Worm (Caenorhabditis elegans) whole organism, L4 larva: ENCODE results near the gene ZK180.7.

ENCODE experiments used
- F26F4.8 ChIP-seq: fragments of 200-800 bp; sonication (Bioruptor generic); conservative IDR thresholded peaks from 2 replicates; pipeline ENCODE4 v1.3.6; 2022; ENCODE audit warnings: missing genetic modification characterization, missing compliant biosample characterization
- F44E2.7 ChIP-seq: fragments of 200-800 bp; sonication (Bioruptor generic); IDR thresholded peaks from 2 replicates; pipeline ENCODE4 v2.1.2; 2022; ENCODE audit warnings: missing genetic modification characterization, missing compliant biosample characterization
- F49E8.2 ChIP-seq: sonication (generic microtip); optimal IDR thresholded peaks from 2 replicates; lab custom pipeline; 2016; ENCODE audit warnings: missing compliant biosample characterization, mild to moderate bottlenecking, missing genetic modification characterization, borderline replicate concordance
- Y105C5A.15 ChIP-seq: fragments of 200-800 bp; sonication (Bioruptor generic); IDR thresholded peaks from 2 replicates; pipeline ENCODE4 v1.3.6; 2022; ENCODE audit warnings: missing genetic modification characterization, missing compliant biosample characterization
- Y5F2A.4 ChIP-seq: fragments of 200-800 bp; sonication (Bioruptor generic); optimal IDR thresholded peaks from 2 replicates; lab custom pipeline; 2018; ENCODE audit warnings: mild to moderate bottlenecking, missing genetic modification characterization, missing compliant biosample characterization
- ZK337.2 ChIP-seq: fragments of 200-800 bp; sonication (Bioruptor generic); IDR thresholded peaks from 2 replicates; pipeline ENCODE4 v1.3.6; 2022; ENCODE audit warnings: missing genetic modification reagents, missing genetic modification characterization, missing compliant biosample characterization
- ZK546.5 ChIP-seq, 2 experiments: sonication (generic microtip); optimal IDR thresholded peaks; 2 replicates each; lab custom pipeline; 2017; ENCODE audit warnings: missing biosample characterization in 2 of 2, missing genetic modification characterization in 2 of 2
- aly-2 ChIP-seq: sonication (generic microtip); optimal IDR thresholded peaks from 2 replicates; lab custom pipeline; 2018; ENCODE audit warnings: missing biosample characterization, missing genetic modification characterization
- ama-1 ChIP-seq: fragments of 150-350 bp; optimal IDR thresholded peaks from 2 replicates; lab custom pipeline; 2014; ENCODE audit warnings: inconsistent platforms, mixed read lengths
- ceh-20 ChIP-seq: fragments of 200-800 bp; sonication (Bioruptor generic); IDR thresholded peaks from 2 replicates; pipeline ENCODE4 v1.3.6; 2022; ENCODE audit warnings: missing genetic modification reagents, missing genetic modification characterization, missing compliant biosample characterization
- ceh-28 ChIP-seq: fragments of 150-350 bp; optimal IDR thresholded peaks from 2 replicates; lab custom pipeline; 2014; ENCODE audit warnings: missing biosample characterization, missing genetic modification reagents, missing genetic modification characterization
- ceh-32 ChIP-seq: sonication (generic microtip); optimal IDR thresholded peaks from 2 replicates; lab custom pipeline; 2016; ENCODE audit warnings: mild to moderate bottlenecking, missing genetic modification characterization, missing compliant biosample characterization; ENCODE audit not compliant: poor library complexity
- ceh-44 ChIP-seq: fragments of 200-800 bp; sonication (Bioruptor generic); IDR thresholded peaks from 2 replicates; pipeline ENCODE4 v1.3.6; 2022; ENCODE audit warnings: missing genetic modification reagents, missing genetic modification characterization, missing compliant biosample characterization
- ces-1 ChIP-seq: fragments of 150-350 bp; sonication (generic microtip); optimal IDR thresholded peaks from 4 replicates; lab custom pipeline; 2014; ENCODE audit warnings: missing biosample characterization, missing genetic modification reagents, missing genetic modification characterization
- daf-12 ChIP-seq: fragments of 150-350 bp; optimal IDR thresholded peaks from 2 replicates; lab custom pipeline; 2014; ENCODE audit warnings: missing biosample characterization, missing genetic modification reagents, missing genetic modification characterization
- daf-16 ChIP-seq, 3 experiments: sonication (generic microtip); optimal IDR thresholded peaks; 2 replicates each; lab custom pipeline; 2016 to 2017; ENCODE audit warnings: missing genetic modification characterization in 3 of 3, missing genetic modification reagents in 3 of 3, mild to moderate bottlenecking in 2 of 3, missing compliant biosample characterization in 2 of 3, missing biosample characterization in 1 of 3, moderate library complexity in 1 of 3
- dmd-6 ChIP-seq: fragments of 200-800 bp; sonication (Bioruptor generic); IDR thresholded peaks from 2 replicates; pipeline ENCODE4 v1.3.6; 2022; ENCODE audit warnings: missing genetic modification reagents, missing genetic modification characterization, missing compliant biosample characterization
- dve-1 ChIP-seq: sonication (generic microtip); optimal IDR thresholded peaks from 2 replicates; lab custom pipeline; 2017; ENCODE audit warnings: antibody characterized with exemption, mild to moderate bottlenecking, missing genetic modification characterization, missing compliant biosample characterization; ENCODE audit not compliant: insufficient read depth
- fkh-10 ChIP-seq: fragments of 150-350 bp; optimal IDR thresholded peaks from 2 replicates; lab custom pipeline; 2014; ENCODE audit warnings: missing biosample characterization, missing genetic modification reagents, missing genetic modification characterization
- fos-1 ChIP-seq: fragments of 150-350 bp; optimal IDR thresholded peaks from 2 replicates; lab custom pipeline; 2014; ENCODE audit warnings: missing biosample characterization, missing genetic modification characterization
- gei-8 ChIP-seq: fragments of 200-800 bp; sonication (Bioruptor generic); optimal IDR thresholded peaks from 2 replicates; lab custom pipeline; 2018; ENCODE audit warnings: mild to moderate bottlenecking, missing genetic modification characterization, missing compliant biosample characterization
- hif-1 ChIP-seq, 2 experiments: sonication (generic microtip); optimal IDR thresholded peaks; 2 replicates each; lab custom pipeline; 2016 to 2017; ENCODE audit warnings: missing compliant biosample characterization in 2 of 2, missing genetic modification characterization in 2 of 2, missing genetic modification reagents in 2 of 2, missing genotype in 2 of 2, mild to moderate bottlenecking in 1 of 2
- hlh-30 ChIP-seq: sonication (generic microtip); optimal IDR thresholded peaks from 2 replicates; lab custom pipeline; 2017; ENCODE audit warnings: antibody characterized with exemption, mild to moderate bottlenecking, missing genetic modification characterization, missing compliant biosample characterization; ENCODE audit not compliant: insufficient read depth
- hmg-1.1 ChIP-seq: fragments of 200-800 bp; sonication (Bioruptor generic); IDR thresholded peaks from 2 replicates; pipeline ENCODE4 v1.3.6; 2022; ENCODE audit warnings: missing genetic modification reagents, missing genetic modification characterization, missing compliant biosample characterization
- jun-1 ChIP-seq: fragments of 150-350 bp; optimal IDR thresholded peaks from 2 replicates; lab custom pipeline; 2014; ENCODE audit warnings: missing biosample characterization, missing genetic modification reagents, missing genetic modification characterization
- lin-1 ChIP-seq: fragments of 200-800 bp; sonication (Bioruptor generic); IDR thresholded peaks from 2 replicates; pipeline ENCODE4 v1.3.6; 2022; ENCODE audit warnings: missing genetic modification reagents, missing genetic modification characterization, missing compliant biosample characterization
- madf-5 ChIP-seq, 2 experiments: fragments of 200-800 bp; sonication (Bioruptor generic); IDR thresholded peaks; 2 replicates each; pipeline ENCODE4 v1.3.6; 2022; ENCODE audit warnings: missing compliant biosample characterization in 2 of 2, missing genetic modification characterization in 2 of 2
- mdl-1 ChIP-seq, 2 experiments: fragments of 150-350 bp in 1 of 2; sonication (generic microtip) in 1 of 2; optimal IDR thresholded peaks; 2 replicates each; lab custom pipeline; 2014 to 2017; ENCODE audit warnings: missing biosample characterization in 2 of 2, missing genetic modification characterization in 2 of 2
- mep-1 ChIP-seq: fragments of 150-350 bp; sonication (generic microtip); optimal IDR thresholded peaks from 3 replicates; lab custom pipeline; 2014; ENCODE audit warnings: missing biosample characterization, missing genetic modification characterization
- mxl-2 ChIP-seq: fragments of 200-800 bp; sonication (Bioruptor generic); conservative IDR thresholded peaks from 2 replicates; pipeline ENCODE4 v1.3.6; 2022; ENCODE audit warnings: missing genetic modification reagents, missing genetic modification characterization, missing compliant biosample characterization
- mxl-3 ChIP-seq: fragments of 200-800 bp; sonication (Bioruptor generic); optimal IDR thresholded peaks from 2 replicates; lab custom pipeline; 2018; ENCODE audit warnings: mild to moderate bottlenecking, missing genetic modification characterization, missing compliant biosample characterization
- nhr-10 ChIP-seq: fragments of 150-350 bp; optimal IDR thresholded peaks from 2 replicates; lab custom pipeline; 2014; ENCODE audit warnings: missing biosample characterization, missing genetic modification characterization
- nhr-28 ChIP-seq: fragments of 150-350 bp; optimal IDR thresholded peaks from 2 replicates; lab custom pipeline; 2014; ENCODE audit warnings: missing biosample characterization, missing genetic modification characterization
- nhr-48 ChIP-seq: sonication (generic microtip); optimal IDR thresholded peaks from 2 replicates; lab custom pipeline; 2016; ENCODE audit warnings: mild to moderate bottlenecking, missing genetic modification characterization, missing compliant biosample characterization
- nhr-76 ChIP-seq: fragments of 150-350 bp; optimal IDR thresholded peaks from 2 replicates; lab custom pipeline; 2014; ENCODE audit warnings: missing biosample characterization, missing genetic modification characterization
- nhr-77 ChIP-seq: fragments of 150-350 bp; optimal IDR thresholded peaks from 2 replicates; lab custom pipeline; 2014; ENCODE audit warnings: missing biosample characterization, missing genetic modification characterization
- pqm-1 ChIP-seq: sonication (generic microtip); optimal IDR thresholded peaks from 2 replicates; lab custom pipeline; 2017; ENCODE audit warnings: missing biosample characterization, missing genetic modification characterization
- set-16 ChIP-seq: fragments of 200-800 bp; sonication (Bioruptor generic); IDR thresholded peaks from 2 replicates; pipeline ENCODE4 v1.3.6; 2022; ENCODE audit warnings: missing genetic modification reagents, missing genetic modification characterization, missing compliant biosample characterization
- skn-1 ChIP-seq: fragments of 150-350 bp; optimal IDR thresholded peaks from 2 replicates; lab custom pipeline; 2014; ENCODE audit warnings: missing biosample characterization, missing genetic modification characterization
- snpc-4 ChIP-seq: fragments of 150-350 bp; optimal IDR thresholded peaks from 2 replicates; lab custom pipeline; 2014; ENCODE audit warnings: missing biosample characterization, missing genetic modification characterization
- spr-1 ChIP-seq: sonication (generic microtip); optimal IDR thresholded peaks from 2 replicates; lab custom pipeline; 2016; ENCODE audit warnings: mild to moderate bottlenecking, missing genetic modification characterization, missing compliant biosample characterization
- tra-1 ChIP-seq: fragments of 200-800 bp; sonication (Bioruptor generic); IDR thresholded peaks from 2 replicates; pipeline ENCODE4 v1.3.6; 2022; ENCODE audit warnings: missing genetic modification reagents, missing genetic modification characterization, missing compliant biosample characterization
- unc-39 ChIP-seq: sonication (generic microtip); optimal IDR thresholded peaks from 2 replicates; lab custom pipeline; 2017; ENCODE audit warnings: missing biosample characterization, missing genetic modification characterization
- unc-62 ChIP-seq, 3 experiments: fragments of 150-350 bp in 1 of 3; sonication (generic microtip); optimal IDR thresholded peaks in 2 of 3; peaks in 1 of 3; 1 replicate in 1 of 3; 2 replicates in 2 of 3; lab custom pipeline; 2014 to 2017; ENCODE audit warnings: missing biosample characterization in 3 of 3, missing genetic modification characterization in 3 of 3, missing genetic modification reagents in 3 of 3, missing genotype in 1 of 3
- vab-7 ChIP-seq: fragments of 200-800 bp; sonication (Bioruptor generic); IDR thresholded peaks from 2 replicates; pipeline ENCODE4 v1.3.6; 2022; ENCODE audit warnings: missing genetic modification reagents, missing genetic modification characterization, missing compliant biosample characterization
- zip-2 ChIP-seq: fragments of 150-350 bp; optimal IDR thresholded peaks from 2 replicates; lab custom pipeline; 2014; ENCODE audit warnings: missing biosample characterization, missing genetic modification characterization
- ztf-11 ChIP-seq: fragments of 150-350 bp; optimal IDR thresholded peaks from 2 replicates; lab custom pipeline; 2014; ENCODE audit warnings: missing biosample characterization, missing genetic modification characterization

The ZK180.7 gene

ce11 chrIV:4490148-4490652, at the start of gene ZK180.7:
Gene ZK180.7, plus strand, starts transcription at chrIV:4490542.
- no peak for TF ChIP-seq madf-5 (GFP tag; IDR thresholded peaks at IDR 0.05; lab: Robert Waterston, UW)
- TF ChIP-seq ztf-11 (tag; lab: Kevin White, UChicago) = no peak
- peak in 1 of 2 experiments; percentile 61 for TF ChIP-seq unc-62 (GFP tag; optimal IDR thresholded peaks at IDR 0.05 in 1 of 2; lab: Kevin White, UChicago)
- TF ChIP-seq unc-62 (tag; optimal IDR thresholded peaks at IDR 0.05; lab: Kevin White, UChicago) = no peak
- TF ChIP-seq ceh-32 (tag; lab: Kevin White, UChicago) = no peak
- TF ChIP-seq pqm-1 (tag; lab: Kevin White, UChicago) = no peak
- no peak for TF ChIP-seq ceh-44 (GFP tag; lab: Robert Waterston, UW)
- TF ChIP-seq hmg-1.1 (GFP tag; lab: Robert Waterston, UW) = no peak
- peak; percentile 51 for TF ChIP-seq set-16 (GFP tag; lab: Robert Waterston, UW)

ce11 chrIV:4441077-4441476, 49.3 kb upstream of the ZK180.7 start, which contains the start of gene fbxb-75:
Gene fbxb-75, minus strand, starts transcription at chrIV:4441177.
- TF ChIP-seq set-16 (GFP tag; lab: Robert Waterston, UW) (no peak), spr-1 (no peak), ama-1 (lab: Kevin White, UChicago) (no peak), mep-1 (no peak), ZK337.2 (no peak), tra-1 (GFP tag; lab: Robert Waterston, UW) (no peak), mxl-3 (no peak), F44E2.7 (GFP tag; lab: Robert Waterston, UW) (no peak), Y5F2A.4 (GFP tag; lab: Kevin White, UChicago) (no peak), F49E8.2 (tag; lab: Kevin White, UChicago) (no peak), mxl-2 (GFP tag; lab: Robert Waterston, UW) (no peak), fkh-10 (GFP tag; lab: Kevin White, UChicago) (no peak), ZK546.5 (tag; optimal IDR thresholded peaks at IDR 0.05; lab: Kevin White, UChicago) (no peak), zip-2 (tag; lab: Kevin White, UChicago) (no peak), ces-1 (GFP tag; lab: Kevin White, UChicago) (no peak), nhr-77 (tag; lab: Kevin White, UChicago) (no peak), lin-1 (GFP tag; lab: Robert Waterston, UW) (no peak), hif-1 (tag; optimal IDR thresholded peaks at IDR 0.05; lab: Kevin White, UChicago) (no peak), Y105C5A.15 (GFP tag; lab: Robert Waterston, UW) (no peak), ceh-20 (GFP tag; lab: Robert Waterston, UW) (no peak)

DNA sequence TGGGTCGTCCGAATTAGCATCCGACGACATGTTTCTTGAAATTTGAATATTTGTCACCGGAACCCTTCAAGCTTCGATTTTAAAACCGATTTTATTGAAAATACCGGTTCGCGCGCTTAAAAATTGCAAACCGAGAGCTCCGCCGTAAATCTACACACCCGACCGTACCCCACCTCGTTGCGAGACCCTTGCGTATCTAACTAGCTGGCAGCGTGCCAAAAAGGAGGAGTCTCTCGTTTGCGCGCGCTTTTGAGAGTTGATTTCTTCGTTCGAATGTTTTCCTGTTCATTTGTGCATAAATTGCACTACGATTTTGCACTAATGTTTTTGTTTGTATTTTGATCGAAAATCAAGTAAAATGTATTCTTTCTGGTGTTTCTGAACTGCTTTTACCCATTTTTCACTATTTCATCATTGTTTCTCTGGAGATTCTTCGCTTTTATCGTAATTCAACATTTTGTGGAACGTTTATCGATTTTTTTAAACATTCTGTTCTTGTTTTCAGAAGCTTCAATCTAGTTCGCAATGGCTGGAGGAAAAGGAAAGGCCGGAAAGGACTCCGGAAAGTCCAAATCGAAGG, 44.5 kb upstream of the ZK180.7 start, which contains the start of the genes wapl-1 and htz-1:
Gene wapl-1, minus strand, starts transcription at position 30 of the 580 bp plus-strand sequence.
Gene htz-1, plus strand, starts transcription at position 506 of the 580 bp plus-strand sequence.
- TF ChIP-seq skn-1 (tag; lab: Kevin White, UChicago) (no peak), dve-1 (tag; lab: Kevin White, UChicago) (peak; percentile 98), F26F4.8 (GFP tag; lab: Robert Waterston, UW) (no peak), mdl-1 (tag; optimal IDR thresholded peaks at IDR 0.05; lab: Kevin White, UChicago) (peak in 1 of 2 experiments; percentile 81), dmd-6 (GFP tag; lab: Robert Waterston, UW) (peak; percentile 92), aly-2 (tag; lab: Kevin White, UChicago) (no peak), unc-39 (tag; lab: Kevin White, UChicago) (no peak), nhr-76 (tag; lab: Kevin White, UChicago) (no peak), gei-8 (peak; percentile 31), nhr-10 (tag; lab: Kevin White, UChicago) (no peak), ceh-28 (tag; lab: Kevin White, UChicago) (peak; percentile 18), daf-12 (tag; lab: Kevin White, UChicago) (no peak), nhr-28 (tag; lab: Kevin White, UChicago) (peak; percentile 80), vab-7 (GFP tag; lab: Robert Waterston, UW) (peak; percentile 52; the same call in 1 of the 2 replicates), snpc-4 (tag; lab: Kevin White, UChicago) (no peak), hlh-30 (tag; lab: Kevin White, UChicago) (peak; percentile 93), jun-1 (tag; lab: Kevin White, UChicago) (peak; percentile 75), ceh-32 (tag; lab: Kevin White, UChicago) (no peak), nhr-48 (peak; percentile 78), nhr-77 (tag; lab: Kevin White, UChicago) (peak; percentile 91), ztf-11 (tag; lab: Kevin White, UChicago) (no peak), daf-16 (GFP tag; optimal IDR thresholded peaks at IDR 0.05; lab: Kevin White, UChicago) (peak in 1 of 2 experiments; percentile 72), daf-16 (tag; optimal IDR thresholded peaks at IDR 0.05; lab: Kevin White, UChicago) (peak; percentile 74), fos-1 (tag; lab: Kevin White, UChicago) (no peak)
